Worm (Caenorhabditis elegans) whole organism, late embryonic: ENCODE measurements around the gene C04G6.2.
A peak's percentile ranks its signal among the peaks of the same experiment; 100 is the strongest.

Experiments
- C08G9.2 ChIP-seq: sonication (generic microtip); optimal IDR thresholded peaks from 2 replicates; lab custom pipeline; 2016; ENCODE audit warnings: mild to moderate bottlenecking, missing genetic modification characterization, moderate library complexity, missing compliant biosample characterization
- C38D4.7 ChIP-seq: fragments of 200-800 bp; sonication (Bioruptor generic); optimal IDR thresholded peaks from 2 replicates; lab custom pipeline; 2018; ENCODE audit warnings: mild to moderate bottlenecking, missing genetic modification characterization, moderate library complexity, missing compliant biosample characterization
- F13H6.1 ChIP-seq: sonication (generic microtip); optimal IDR thresholded peaks from 2 replicates; lab custom pipeline; 2016; ENCODE audit warnings: missing genetic modification characterization, missing compliant biosample characterization
- T23F11.4 ChIP-seq: fragments of 200-800 bp; sonication (Bioruptor generic); optimal IDR thresholded peaks from 2 replicates; lab custom pipeline; 2018; ENCODE audit warnings: mild to moderate bottlenecking, missing genetic modification characterization, missing compliant biosample characterization
- Y22D7AL.16 ChIP-seq: sonication (generic microtip); optimal IDR thresholded peaks from 2 replicates; lab custom pipeline; 2016; ENCODE audit warnings: missing genetic modification characterization, missing compliant biosample characterization
- ahr-1 ChIP-seq: sonication (generic microtip); optimal IDR thresholded peaks from 2 replicates; lab custom pipeline; 2016; ENCODE audit warnings: missing genetic modification characterization, missing compliant biosample characterization
- ama-1 ChIP-seq: fragments of 150-350 bp; optimal IDR thresholded peaks from 2 replicates; lab custom pipeline; 2014
- ceh-18 ChIP-seq: sonication (generic microtip); optimal IDR thresholded peaks from 2 replicates; lab custom pipeline; 2016; ENCODE audit warnings: missing genetic modification characterization, missing compliant biosample characterization
- ceh-19 ChIP-seq: fragments of 200-800 bp; sonication (Bioruptor generic); optimal IDR thresholded peaks from 2 replicates; lab custom pipeline; 2018; ENCODE audit warnings: mild to moderate bottlenecking, missing genetic modification characterization, missing compliant biosample characterization
- ceh-2 ChIP-seq: sonication (generic microtip); optimal IDR thresholded peaks from 2 replicates; lab custom pipeline; 2016; ENCODE audit warnings: missing genotype, missing genetic modification characterization, missing compliant biosample characterization
- ceh-22 ChIP-seq: sonication (generic microtip); optimal IDR thresholded peaks from 2 replicates; lab custom pipeline; 2017; ENCODE audit warnings: missing biosample characterization, missing genetic modification characterization
- ceh-24 ChIP-seq: sonication (generic microtip); optimal IDR thresholded peaks from 2 replicates; lab custom pipeline; 2016; ENCODE audit warnings: mild to moderate bottlenecking, missing genetic modification characterization, missing compliant biosample characterization
- ceh-30 ChIP-seq: fragments of 150-350 bp; optimal IDR thresholded peaks from 2 replicates; lab custom pipeline; 2014; ENCODE audit warnings: missing biosample characterization, missing genetic modification characterization
- ceh-34 ChIP-seq: sonication (generic microtip); optimal IDR thresholded peaks from 2 replicates; lab custom pipeline; 2016; ENCODE audit warnings: mild to moderate bottlenecking, missing genetic modification characterization, missing compliant biosample characterization
- ceh-6 ChIP-seq: fragments of 200-800 bp; sonication (Bioruptor generic); optimal IDR thresholded peaks from 2 replicates; lab custom pipeline; 2018; ENCODE audit warnings: mild to moderate bottlenecking, missing genetic modification characterization, missing compliant biosample characterization
- ceh-9 ChIP-seq: sonication (generic microtip); optimal IDR thresholded peaks from 2 replicates; lab custom pipeline; 2016; ENCODE audit warnings: mild to moderate bottlenecking, missing genetic modification characterization, inconsistent platforms, missing compliant biosample characterization
- elt-2 ChIP-seq: sonication (generic microtip); optimal IDR thresholded peaks from 2 replicates; lab custom pipeline; 2016; ENCODE audit warnings: missing genetic modification reagents, missing genetic modification characterization, missing compliant biosample characterization
- elt-4 ChIP-seq: sonication (generic microtip); optimal IDR thresholded peaks from 2 replicates; lab custom pipeline; 2016; ENCODE audit warnings: missing genetic modification characterization, missing compliant biosample characterization
- ets-4 ChIP-seq: sonication (generic microtip); optimal IDR thresholded peaks from 2 replicates; lab custom pipeline; 2016; ENCODE audit warnings: missing genetic modification characterization, missing compliant biosample characterization
- eyg-1 ChIP-seq: sonication (generic microtip); optimal IDR thresholded peaks from 2 replicates; lab custom pipeline; 2016; ENCODE audit warnings: missing genotype, missing genetic modification characterization, missing compliant biosample characterization
- fax-1 ChIP-seq: sonication (generic microtip); optimal IDR thresholded peaks from 2 replicates; lab custom pipeline; 2016; ENCODE audit warnings: missing genotype, missing genetic modification characterization, missing compliant biosample characterization
- fkh-10 ChIP-seq: fragments of 150-350 bp; optimal IDR thresholded peaks from 2 replicates; lab custom pipeline; 2014; ENCODE audit warnings: missing biosample characterization, missing genetic modification reagents, missing genetic modification characterization
- fkh-6 ChIP-seq: sonication (generic microtip); optimal IDR thresholded peaks from 2 replicates; lab custom pipeline; 2016; ENCODE audit warnings: missing genetic modification characterization, missing compliant biosample characterization
- gmeb-2 ChIP-seq: sonication (generic microtip); optimal IDR thresholded peaks from 2 replicates; lab custom pipeline; 2016; ENCODE audit warnings: missing genetic modification characterization, inconsistent platforms, missing compliant biosample characterization
- hlh-13 ChIP-seq: fragments of 200-800 bp; sonication (Bioruptor generic); optimal IDR thresholded peaks from 2 replicates; lab custom pipeline; 2018; ENCODE audit warnings: mild to moderate bottlenecking, missing genetic modification characterization, missing compliant biosample characterization
- hlh-6 ChIP-seq: sonication (generic microtip); optimal IDR thresholded peaks from 2 replicates; lab custom pipeline; 2016; ENCODE audit warnings: missing genotype, missing genetic modification characterization, missing compliant biosample characterization
- hlh-8 ChIP-seq: sonication (generic microtip); optimal IDR thresholded peaks from 2 replicates; lab custom pipeline; 2016; ENCODE audit warnings: missing genotype, missing genetic modification characterization, missing compliant biosample characterization
- lim-6 ChIP-seq: sonication (generic microtip); optimal IDR thresholded peaks from 2 replicates; lab custom pipeline; 2016; ENCODE audit warnings: missing genetic modification characterization, missing compliant biosample characterization
- madf-2 ChIP-seq: sonication (generic microtip); optimal IDR thresholded peaks from 2 replicates; lab custom pipeline; 2017; ENCODE audit warnings: missing genetic modification characterization, missing compliant biosample characterization
- mec-3 ChIP-seq: sonication (generic microtip); optimal IDR thresholded peaks from 2 replicates; lab custom pipeline; 2016; ENCODE audit warnings: borderline replicate concordance, missing genetic modification characterization, missing compliant biosample characterization
- nhr-11 ChIP-seq: fragments of 150-350 bp; optimal IDR thresholded peaks from 2 replicates; lab custom pipeline; 2014; ENCODE audit warnings: missing biosample characterization, missing genetic modification characterization
- pag-3 ChIP-seq: sonication (generic microtip); optimal IDR thresholded peaks from 2 replicates; lab custom pipeline; 2016; ENCODE audit warnings: missing compliant biosample characterization, missing genetic modification characterization, borderline replicate concordance
- pat-9 ChIP-seq: fragments of 200-800 bp; sonication (Bioruptor generic); optimal IDR thresholded peaks from 2 replicates; lab custom pipeline; 2018; ENCODE audit warnings: mild to moderate bottlenecking, missing genetic modification characterization, moderate library complexity, missing compliant biosample characterization
- pha-2 ChIP-seq: sonication (generic microtip); optimal IDR thresholded peaks from 2 replicates; lab custom pipeline; 2017; ENCODE audit warnings: mild to moderate bottlenecking, missing genetic modification characterization, missing compliant biosample characterization
- pha-4 ChIP-seq: fragments of 150-350 bp; optimal IDR thresholded peaks from 2 replicates; lab custom pipeline; 2018; ENCODE audit warnings: missing biosample characterization, missing genetic modification reagents, missing genetic modification characterization
- pqm-1 ChIP-seq: sonication (generic microtip); optimal IDR thresholded peaks from 2 replicates; lab custom pipeline; 2016; ENCODE audit warnings: missing genetic modification characterization, missing compliant biosample characterization
- pros-1 ChIP-seq: fragments of 150-350 bp; optimal IDR thresholded peaks from 2 replicates; lab custom pipeline; 2014; ENCODE audit warnings: missing biosample characterization, missing genetic modification reagents, missing genetic modification characterization
- ref-2 ChIP-seq: sonication (generic microtip); optimal IDR thresholded peaks from 2 replicates; lab custom pipeline; 2016; ENCODE audit warnings: missing genetic modification characterization, missing compliant biosample characterization
- rnt-1 ChIP-seq: sonication (generic microtip); optimal IDR thresholded peaks from 2 replicates; lab custom pipeline; 2016; ENCODE audit warnings: missing genetic modification characterization, missing compliant biosample characterization
- sox-2 ChIP-seq: fragments of 200-800 bp; sonication (Bioruptor generic); IDR thresholded peaks from 2 replicates; pipeline ENCODE4 v1.3.6; 2022; ENCODE audit warnings: missing genetic modification reagents, missing genetic modification characterization, missing compliant biosample characterization
- sox-4 ChIP-seq: sonication (generic microtip); optimal IDR thresholded peaks from 2 replicates; lab custom pipeline; 2017; ENCODE audit warnings: mild to moderate bottlenecking, missing genetic modification characterization, inconsistent platforms, missing compliant biosample characterization
- tbx-2 ChIP-seq: sonication (generic microtip); optimal IDR thresholded peaks from 2 replicates; lab custom pipeline; 2016; ENCODE audit warnings: missing genetic modification characterization, missing compliant biosample characterization
- unc-42 ChIP-seq: sonication (generic microtip); optimal IDR thresholded peaks from 2 replicates; lab custom pipeline; 2016; ENCODE audit warnings: missing genotype, missing genetic modification characterization, missing compliant biosample characterization
- ztf-16 ChIP-seq: sonication (generic microtip); optimal IDR thresholded peaks from 2 replicates; lab custom pipeline; 2017; ENCODE audit warnings: missing genetic modification characterization, missing compliant biosample characterization

Gene C04G6.2

DNA sequence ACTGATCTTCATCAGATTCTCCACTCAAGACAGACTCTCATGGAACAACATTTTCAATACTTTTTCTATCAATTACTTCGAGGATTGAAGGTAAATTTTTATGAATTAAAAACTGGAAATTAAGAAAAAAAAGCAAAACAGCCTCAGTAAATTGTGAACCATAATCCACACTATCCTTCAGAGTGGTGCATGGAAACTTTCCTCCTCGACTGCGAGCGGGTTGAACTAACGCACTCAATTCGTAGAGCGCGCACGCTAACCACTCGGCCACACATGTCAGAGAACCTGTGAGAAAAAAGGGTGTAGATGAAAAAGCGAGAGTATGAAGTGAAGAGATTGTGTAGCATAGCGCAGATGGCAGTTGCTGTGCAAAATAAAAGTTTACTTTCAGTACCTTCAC, 12.0 kb downstream of the C04G6.2 start (continued):
- TF ChIP-seq pha-4 (tag; lab: Kevin White, UChicago) (no peak), hlh-13 (GFP tag; lab: Kevin White, UChicago) (peak; percentile 95), pat-9 (tag; lab: Kevin White, UChicago) (peak; percentile 98), pag-3 (peak; percentile 68), Y22D7AL.16 (tag; lab: Kevin White, UChicago) (peak; percentile 98), fkh-6 (tag; lab: Kevin White, UChicago) (peak; percentile 95), hlh-6 (tag; lab: Kevin White, UChicago) (peak; percentile 98), C08G9.2 (tag; lab: Kevin White, UChicago) (peak; percentile 88), ets-4 (tag; lab: Kevin White, UChicago) (peak; percentile 51), unc-42 (tag; lab: Kevin White, UChicago) (peak; percentile 66), elt-4 (tag; lab: Kevin White, UChicago) (peak; percentile 93), ahr-1 (tag; lab: Kevin White, UChicago) (peak; percentile 90), ceh-2 (tag; lab: Kevin White, UChicago) (peak; percentile 86), ceh-18 (peak; percentile 90), pha-2 (peak; percentile 93), eyg-1 (tag; lab: Kevin White, UChicago) (peak; percentile 88), pqm-1 (peak; percentile 93), ceh-34 (tag; lab: Kevin White, UChicago) (peak; percentile 95), ztf-16 (tag; lab: Kevin White, UChicago) (peak; percentile 96), lim-6 (peak; percentile 94), F13H6.1 (tag; lab: Kevin White, UChicago) (peak; percentile 92), nhr-11 (tag; lab: Kevin White, UChicago) (no peak), T23F11.4 (peak; percentile 98), gmeb-2 (tag; lab: Kevin White, UChicago) (peak; percentile 98), ceh-9 (tag; lab: Kevin White, UChicago) (peak; percentile 91), madf-2 (tag; lab: Kevin White, UChicago) (peak; percentile 96), pros-1 (tag; lab: Kevin White, UChicago) (peak; percentile 41), sox-4 (tag; lab: Kevin White, UChicago) (peak; percentile 98), ama-1 (lab: Kevin White, UChicago) (no peak), C38D4.7 (peak; percentile 96), sox-2 (GFP tag; lab: Robert Waterston, UW) (peak; percentile 97), elt-2 (peak; percentile 100), ref-2 (tag; lab: Kevin White, UChicago) (peak; percentile 93)

DNA sequence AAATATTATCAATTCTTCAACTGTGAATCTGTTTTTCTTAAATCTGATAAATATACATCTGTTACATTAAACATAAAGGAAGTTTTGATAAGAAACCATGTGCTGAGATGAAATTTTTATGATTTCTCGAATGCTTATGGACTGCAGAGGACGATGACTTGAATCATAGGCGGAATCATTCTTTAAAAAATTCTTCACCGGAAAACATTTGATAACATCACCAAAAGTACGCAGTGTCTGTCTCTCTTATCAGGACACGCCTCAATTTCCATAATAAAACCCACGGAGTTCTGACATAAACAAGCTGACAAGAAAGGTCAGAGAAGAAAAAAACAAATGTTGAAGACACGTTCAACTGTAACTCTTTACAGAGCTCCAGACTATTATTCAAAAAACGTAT, 16.7 kb downstream of the C04G6.2 start, which contains the start of gene F09C12.2:
F09C12.2 (plus strand) TSS at position 320 of the 400 bp plus-strand sequence.
- TF ChIP-seq pqm-1 (no peak), ceh-19 (GFP tag; lab: Kevin White, UChicago) (no peak), fkh-10 (GFP tag; lab: Kevin White, UChicago) (no peak), ceh-22 (tag; lab: Kevin White, UChicago) (no peak), fkh-6 (tag; lab: Kevin White, UChicago) (no peak), ceh-18 (no peak), ceh-24 (tag; lab: Kevin White, UChicago) (no peak), fax-1 (tag; lab: Kevin White, UChicago) (no peak), rnt-1 (no peak), ceh-6 (GFP tag; lab: Kevin White, UChicago) (no peak), pha-2 (no peak), tbx-2 (tag; lab: Kevin White, UChicago) (no peak), ceh-9 (tag; lab: Kevin White, UChicago) (no peak), ceh-30 (no peak), hlh-6 (tag; lab: Kevin White, UChicago) (no peak), sox-4 (tag; lab: Kevin White, UChicago) (no peak), F13H6.1 (tag; lab: Kevin White, UChicago) (no peak), hlh-8 (tag; lab: Kevin White, UChicago) (no peak), mec-3 (tag; lab: Kevin White, UChicago) (no peak), madf-2 (tag; lab: Kevin White, UChicago) (no peak)
- TF ChIP-seq, all 69 proteins: peak for 0
